Fruit fly (Drosophila melanogaster) Kc167 (cell line): ENCODE data around the gene Scm.

Experiments used
- Sin3A ChIP-seq: fragments of >200 bp; optimal IDR thresholded peaks from 2 replicates; lab custom pipeline; 2018; ENCODE audit warnings: missing external identifiers
- h ChIP-seq: fragments of >200 bp; optimal IDR thresholded peaks from 3 replicates; lab custom pipeline; 2018; ENCODE audit warnings: missing external identifiers
- insv ChIP-seq: fragments of >200 bp; optimal IDR thresholded peaks from 3 replicates; lab custom pipeline; 2018; ENCODE audit warnings: missing external identifiers
- psq ChIP-seq: fragments of >200 bp; optimal IDR thresholded peaks from 2 replicates; lab custom pipeline; 2017; ENCODE audit warnings: missing external identifiers

- TF ChIP-seq psq (lab: Kevin White, UChicago) (no peak), Sin3A (lab: Kevin White, UChicago) (no peak), h (lab: Kevin White, UChicago) (no peak), insv (lab: Kevin White, UChicago) (no peak)
Observed at dm6 chr3R:9618331-9618730, 19.1 kb downstream of the Scm start.
